Fruit fly (Drosophila melanogaster): ENCODE results near the gene Ugt35A1.
A peak's percentile ranks its signal among the peaks of the same experiment; 100 is the strongest.

DNA sequence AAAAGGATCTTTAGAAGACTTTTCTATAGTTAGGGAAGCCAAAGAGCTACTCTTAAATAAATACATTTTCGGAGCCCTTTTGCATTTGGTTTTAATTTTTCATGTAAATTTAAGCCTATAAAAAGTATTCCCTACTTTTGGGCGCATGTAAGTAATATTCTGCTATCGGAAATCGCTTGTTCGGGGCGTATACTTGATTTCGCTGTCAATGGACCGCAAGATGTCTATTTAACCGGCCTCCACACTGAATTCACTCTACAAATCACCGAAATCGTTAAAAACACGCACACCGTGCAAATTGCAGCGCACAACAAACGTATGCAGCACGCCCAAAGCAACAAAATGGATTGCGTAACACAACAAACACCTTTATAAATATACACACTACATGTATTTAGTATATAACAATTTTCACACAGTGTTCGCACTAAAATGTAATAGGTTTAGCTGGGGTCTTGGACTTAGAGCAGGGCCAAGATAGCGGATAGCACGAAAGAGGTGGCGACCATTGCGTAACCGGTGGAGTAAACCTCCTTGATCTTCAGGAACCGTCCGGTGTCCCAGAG, 36.4 kb upstream of the Ugt35A1 start:
- TF ChIP-seq Myc (optimal IDR thresholded peaks at IDR 0.05) (peak; percentile 13), tai (GFP tag; optimal IDR thresholded peaks at IDR 0.05) (no peak), h (GFP tag; optimal IDR thresholded peaks at IDR 0.05) (no peak), Vsx2 (GFP tag; optimal IDR thresholded peaks at IDR 0.05; ENCODE audit: partially characterized antibody) (no peak), pan (optimal IDR thresholded peaks at IDR 0.05) (no peak), usp (GFP tag; optimal IDR thresholded peaks at IDR 0.05) (no peak), Sp1 (GFP tag; optimal IDR thresholded peaks at IDR 0.05) (no peak)
